Worm (Caenorhabditis elegans) whole organism, L1 larva: ENCODE data around the gene xbx-6.

Source experiments
- ama-1 ChIP-seq: fragments of 150-350 bp; optimal IDR thresholded peaks from 2 replicates; lab custom pipeline; 2014
- blmp-1 ChIP-seq: fragments of 150-350 bp; optimal IDR thresholded peaks from 2 replicates; lab custom pipeline; 2014; ENCODE audit warnings: missing biosample characterization, missing genetic modification characterization
- ces-1 ChIP-seq: fragments of 150-350 bp; optimal IDR thresholded peaks from 2 replicates; lab custom pipeline; 2014; ENCODE audit warnings: missing biosample characterization, missing genetic modification reagents, missing genetic modification characterization
- isw-1 ChIP-seq: fragments of 200-800 bp; sonication (Bioruptor generic); IDR thresholded peaks from 2 replicates; pipeline ENCODE4 v1.3.6; 2022; ENCODE audit warnings: missing genetic modification characterization, missing compliant biosample characterization
- lin-13 ChIP-seq: fragments of 150-350 bp; optimal IDR thresholded peaks from 2 replicates; lab custom pipeline; 2014; ENCODE audit warnings: missing biosample characterization, missing genetic modification reagents, missing genetic modification characterization
- lin-15B ChIP-seq: fragments of 150-350 bp; sonication (generic microtip); optimal IDR thresholded peaks from 3 replicates; lab custom pipeline; 2014; ENCODE audit warnings: missing biosample characterization, missing genetic modification characterization
- nhr-76 ChIP-seq: sonication (generic microtip); optimal IDR thresholded peaks from 2 replicates; lab custom pipeline; 2017; ENCODE audit warnings: missing biosample characterization, missing genetic modification characterization
- nhr-77 ChIP-seq: fragments of 150-350 bp; optimal IDR thresholded peaks from 2 replicates; lab custom pipeline; 2014; ENCODE audit warnings: missing biosample characterization, missing genetic modification characterization
- snpc-4 ChIP-seq: fragments of 150-350 bp; optimal IDR thresholded peaks from 2 replicates; lab custom pipeline; 2014; ENCODE audit warnings: missing biosample characterization, missing genetic modification characterization
- tbx-2 ChIP-seq: sonication (generic microtip); optimal IDR thresholded peaks from 2 replicates; lab custom pipeline; 2016; ENCODE audit warnings: missing genetic modification characterization, missing compliant biosample characterization
- unc-30 ChIP-seq: sonication (generic microtip); optimal IDR thresholded peaks from 2 replicates; lab custom pipeline; 2017; ENCODE audit warnings: missing biosample characterization, missing genetic modification characterization
- unc-62 ChIP-seq: fragments of 150-350 bp; optimal IDR thresholded peaks from 2 replicates; lab custom pipeline; 2014; ENCODE audit warnings: missing biosample characterization, missing genetic modification reagents, missing genetic modification characterization
- ztf-11 ChIP-seq, 2 experiments: sonication (generic microtip); optimal IDR thresholded peaks; 2 replicates each; lab custom pipeline; 2016 to 2017; ENCODE audit warnings: missing genetic modification characterization in 2 of 2, missing biosample characterization in 1 of 2, missing compliant biosample characterization in 1 of 2

- TF ChIP-seq blmp-1: no peak
- TF ChIP-seq ztf-11 (tag; optimal IDR thresholded peaks at IDR 0.05; lab: Kevin White, UChicago): no peak
- no peak for TF ChIP-seq lin-13 (GFP tag; lab: Kevin White, UChicago)
- no peak for TF ChIP-seq isw-1 (GFP tag; lab: Robert Waterston, UW)
- TF ChIP-seq ama-1 (lab: Kevin White, UChicago): no peak
- TF ChIP-seq tbx-2 (tag; lab: Kevin White, UChicago): no peak
- no peak for TF ChIP-seq nhr-77
- TF ChIP-seq lin-15B (tag; lab: Kevin White, UChicago): no peak
- no peak for TF ChIP-seq snpc-4 (tag; lab: Kevin White, UChicago)
- TF ChIP-seq unc-62 (GFP tag; lab: Kevin White, UChicago): no peak
- TF ChIP-seq ces-1 (GFP tag; lab: Kevin White, UChicago): no peak
- TF ChIP-seq nhr-76: no peak
- no peak for TF ChIP-seq unc-30 (tag; lab: Kevin White, UChicago)
Measured at ce11 chrV:9725719-9726118, 22.9 kb downstream of the xbx-6 start.
